Fruit fly (Drosophila melanogaster) S2 (cell line): ENCODE data around the gene CG33702.

Experiments used
- CG8478 ChIP-seq: fragments of >200 bp; optimal IDR thresholded peaks from 2 replicates; lab custom pipeline; 2018
- CTCF ChIP-seq, 2 experiments: fragments of >200 bp; optimal IDR thresholded peaks; 2 replicates each; lab custom pipeline; 2018

dm6 chr3L:9490432-9490831, 22.8 kb downstream of the CG33702 start:
- TF ChIP-seq CTCF (optimal IDR thresholded peaks at IDR 0.05; lab: Kevin White, UChicago) (no peak), CG8478 (lab: Kevin White, UChicago) (no peak)
